Worm (Caenorhabditis elegans): Measurements from ENCODE around the gene F46C5.10.

F46C5.10 gene

ce11 chrII:8787376-8787775 lies 31.5 kb downstream of the F46C5.10 start (continued):
- TF ChIP-seq skn-1 (tag; optimal IDR thresholded peaks at IDR 0.05) = peak; percentile 90

DNA sequence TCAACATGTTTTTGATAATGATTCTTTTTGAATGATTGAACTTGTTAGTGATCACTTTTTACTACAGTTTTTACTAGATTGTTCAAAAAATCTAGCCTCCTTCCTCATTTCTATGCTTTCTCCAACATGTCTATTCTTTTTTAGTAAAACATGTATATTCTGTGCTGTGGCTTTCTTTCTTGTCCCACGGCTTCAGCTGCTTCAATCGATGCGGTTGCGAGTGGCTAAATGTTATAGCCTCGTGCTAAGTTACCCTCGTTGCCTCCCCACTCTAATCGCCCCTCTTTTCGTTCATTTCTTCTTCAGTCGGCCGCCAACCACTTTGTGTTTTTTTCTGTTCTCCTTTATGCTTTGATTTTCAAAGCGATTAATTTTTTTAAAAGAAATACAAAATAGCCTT lies 33.0 kb downstream of the F46C5.10 start:
- peak; percentile 25 for TF ChIP-seq sma-9 (GFP tag; optimal IDR thresholded peaks at IDR 0.05)
- TF ChIP-seq sma-9 (tag; optimal IDR thresholded peaks at IDR 0.05) = no peak
- peak; percentile 8 for TF ChIP-seq snpc-4 (tag; optimal IDR thresholded peaks at IDR 0.05)
- TF ChIP-seq lin-11 (tag; optimal IDR thresholded peaks at IDR 0.05) = no peak
- TF ChIP-seq nhr-77 (tag; optimal IDR thresholded peaks at IDR 0.05) = no peak
- TF ChIP-seq nhr-11 (tag; optimal IDR thresholded peaks at IDR 0.05) = peak; percentile 13
- TF ChIP-seq egl-27 (tag; optimal IDR thresholded peaks at IDR 0.05) = no peak
- TF ChIP-seq sem-4 (tag; optimal IDR thresholded peaks at IDR 0.05) = peak; percentile 32
- peak; percentile 35 for TF ChIP-seq C34F6.9 (tag; optimal IDR thresholded peaks at IDR 0.05)
- TF ChIP-seq nhr-129 (tag; optimal IDR thresholded peaks at IDR 0.05) = peak; percentile 46
- peak in 1 of 2 experiments; percentile 46 for TF ChIP-seq lsy-2 (tag; optimal IDR thresholded peaks at IDR 0.05)
- TF ChIP-seq elt-1 (tag; optimal IDR thresholded peaks at IDR 0.05) = no peak
- peak; percentile 39 for TF ChIP-seq ztf-4 (tag; optimal IDR thresholded peaks at IDR 0.05)
- no peak for TF ChIP-seq nhr-23 (tag; optimal IDR thresholded peaks at IDR 0.05)
- no peak for TF ChIP-seq nhr-6 (tag; optimal IDR thresholded peaks at IDR 0.05)
- peak; percentile 45 to 58 for TF ChIP-seq mdl-1 (tag; optimal IDR thresholded peaks at IDR 0.05)
- no peak for TF ChIP-seq sma-3 (GFP tag; optimal IDR thresholded peaks at IDR 0.05)

DNA sequence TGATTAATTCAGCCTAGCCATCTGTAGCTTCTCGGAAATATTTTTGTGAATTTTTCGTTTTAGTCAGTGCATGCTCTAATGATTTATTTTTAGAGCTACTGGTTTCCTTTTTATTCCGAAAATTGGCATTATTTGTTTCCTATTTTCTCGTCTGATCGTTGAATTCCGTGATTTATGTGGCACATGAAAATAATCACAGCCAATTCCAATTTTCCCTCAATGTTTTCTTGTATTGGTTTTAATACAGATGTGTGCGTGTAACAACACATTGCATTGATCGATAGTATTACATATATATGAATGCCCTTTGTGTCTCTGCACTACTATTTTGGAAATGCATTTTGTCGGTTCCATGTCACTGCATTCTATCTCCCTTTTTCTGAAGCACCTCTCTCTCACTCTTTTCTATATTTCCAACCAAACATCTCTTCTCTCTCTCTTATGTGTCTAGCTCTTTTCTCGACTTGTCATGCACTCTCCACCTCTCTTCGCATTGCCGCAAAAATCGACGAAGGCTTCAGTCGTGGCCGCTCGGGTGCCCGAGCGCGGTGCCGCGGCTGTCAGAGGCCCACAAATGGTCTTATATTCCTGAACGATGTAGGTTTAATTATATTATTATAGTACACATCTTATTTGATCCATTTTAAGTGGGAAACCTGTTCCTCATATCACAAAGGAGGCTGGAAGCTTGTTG lies 34.4 kb downstream of the F46C5.10 start:
- TF ChIP-seq ceh-16 (tag; optimal IDR thresholded peaks at IDR 0.05) = no peak
- TF ChIP-seq skn-1 (tag; optimal IDR thresholded peaks at IDR 0.05) = no peak
- no peak for TF ChIP-seq unc-39 (tag; optimal IDR thresholded peaks at IDR 0.05)
- TF ChIP-seq snpc-4 (tag; optimal IDR thresholded peaks at IDR 0.05) = peak; percentile 13
- peak; percentile 6 for TF ChIP-seq fos-1 (tag; optimal IDR thresholded peaks at IDR 0.05)
- TF ChIP-seq nhr-129 (tag; optimal IDR thresholded peaks at IDR 0.05) = peak; percentile 48
- TF ChIP-seq crh-2 (tag; optimal IDR thresholded peaks at IDR 0.05) = peak; percentile 71
- TF ChIP-seq elt-3 (tag; optimal IDR thresholded peaks at IDR 0.05) = no peak
- TF ChIP-seq nhr-12 (tag; optimal IDR thresholded peaks at IDR 0.05) = no peak
- TF ChIP-seq F13H6.1 (tag; optimal IDR thresholded peaks at IDR 0.05) = peak; percentile 49
- peak; percentile 20 for TF ChIP-seq ztf-4 (tag; optimal IDR thresholded peaks at IDR 0.05)
- TF ChIP-seq dmd-4 (tag; optimal IDR thresholded peaks at IDR 0.05) = no peak
- peak; percentile 71 for TF ChIP-seq unc-55 (GFP tag; optimal IDR thresholded peaks at IDR 0.05)
- TF ChIP-seq elt-1 (tag; optimal IDR thresholded peaks at IDR 0.05) = no peak
- TF ChIP-seq ama-1 (optimal IDR thresholded peaks at IDR 0.05) = peak; percentile 82
- peak; percentile 28 for TF ChIP-seq sma-9 (GFP tag; optimal IDR thresholded peaks at IDR 0.05)
- no peak for TF ChIP-seq sma-9 (tag; optimal IDR thresholded peaks at IDR 0.05)
- TF ChIP-seq blmp-1 (tag; optimal IDR thresholded peaks at IDR 0.05; ENCODE audit: insufficient read depth) = no peak
- TF ChIP-seq zag-1 (tag; optimal IDR thresholded peaks at IDR 0.05) = peak; percentile 33
- TF ChIP-seq C34F6.9 (tag; optimal IDR thresholded peaks at IDR 0.05) = peak; percentile 86
- no peak for TF ChIP-seq lin-13 (GFP tag; optimal IDR thresholded peaks at IDR 0.05)
- TF ChIP-seq aly-2 (tag; optimal IDR thresholded peaks at IDR 0.05) = no peak
- peak in 1 of 2 experiments; percentile 41 for TF ChIP-seq lsy-2 (tag; optimal IDR thresholded peaks at IDR 0.05)
- TF ChIP-seq sem-4 (tag; optimal IDR thresholded peaks at IDR 0.05) = peak; percentile 23
- TF ChIP-seq Y55F3AM.14 (GFP tag; optimal IDR thresholded peaks at IDR 0.05) = no peak

DNA sequence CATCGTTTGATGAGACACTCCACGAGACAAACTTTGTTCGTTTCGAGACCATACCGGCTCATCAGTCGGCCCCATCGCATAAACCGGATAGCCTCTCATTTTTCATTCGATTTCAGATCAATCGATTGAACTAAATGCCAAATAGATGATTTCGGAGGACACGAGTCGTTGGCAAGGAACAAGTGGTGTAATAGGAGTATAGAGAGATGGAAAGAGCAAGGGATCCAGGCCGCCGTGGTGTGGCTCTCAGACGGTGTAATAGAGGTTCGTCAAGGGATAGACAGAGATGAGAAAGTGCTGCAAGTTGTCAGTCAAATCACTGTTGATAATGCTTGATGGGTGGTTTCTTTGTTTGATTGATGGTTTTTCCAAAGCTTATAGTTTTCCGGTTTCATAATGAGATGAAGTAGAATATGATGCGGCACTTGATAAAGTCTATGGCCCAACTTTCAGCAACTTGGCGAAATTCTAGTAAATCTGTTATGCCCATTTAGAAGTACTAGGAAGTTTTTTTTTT lies 35.3 kb downstream of the F46C5.10 start, which contains the start of gene sgn-1:
Gene sgn-1, minus strand, starts transcription at position 220 of the 517 bp plus-strand sequence.
- TF ChIP-seq nhr-129 (tag; optimal IDR thresholded peaks at IDR 0.05) (peak; percentile 23), ztf-4 (tag; optimal IDR thresholded peaks at IDR 0.05) (no peak)

- TF ChIP-seq alr-1 (tag; optimal IDR thresholded peaks at IDR 0.05) (no peak), fos-1 (tag; optimal IDR thresholded peaks at IDR 0.05) (no peak), unc-62 (GFP tag; optimal IDR thresholded peaks at IDR 0.05) (no peak), sem-4 (tag; optimal IDR thresholded peaks at IDR 0.05) (no peak), ceh-16 (tag; optimal IDR thresholded peaks at IDR 0.05) (no peak), ZK546.5 (tag; optimal IDR thresholded peaks at IDR 0.05) (no peak), egl-27 (tag; optimal IDR thresholded peaks at IDR 0.05) (no peak), peb-1 (tag; optimal IDR thresholded peaks at IDR 0.05) (no peak), skn-1 (tag; optimal IDR thresholded peaks at IDR 0.05) (no peak), Y55F3AM.14 (GFP tag; optimal IDR thresholded peaks at IDR 0.05) (no peak), nhr-6 (tag; optimal IDR thresholded peaks at IDR 0.05) (no peak), elt-1 (tag; optimal IDR thresholded peaks at IDR 0.05) (no peak)
These were observed 42.3 kb downstream of the F46C5.10 start for ce11 chrII:8776504-8776903.
